Fruit fly (Drosophila melanogaster): Measurements from ENCODE around the gene Grp170.

Gene Grp170

DNA sequence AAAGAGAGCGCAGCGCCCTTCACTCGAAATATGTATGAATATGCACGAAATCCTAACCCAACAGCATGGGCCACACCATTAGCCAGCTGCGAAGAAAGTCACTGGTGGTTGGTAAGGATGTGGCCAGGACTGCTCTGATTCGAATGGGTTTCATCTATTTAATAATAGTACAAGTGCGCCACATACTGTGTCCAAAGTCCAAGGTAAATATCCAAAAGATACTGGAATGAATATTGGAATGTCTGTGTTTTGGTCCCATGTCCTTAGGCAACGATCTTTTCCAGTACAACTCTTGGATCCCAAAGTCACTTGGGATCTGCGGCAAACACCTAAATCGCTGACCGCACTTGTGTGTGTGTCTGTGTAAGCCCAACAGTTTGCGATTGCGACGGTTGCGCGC, 31.4 kb upstream of the Grp170 start (continued):
- TF ChIP-seq CG3065 (GFP tag; optimal IDR thresholded peaks at IDR 0.05) (no peak), ci (GFP tag; IDR thresholded peaks at IDR 0.05) (peak; percentile 63), scrt (GFP tag; optimal IDR thresholded peaks at IDR 0.05) (peak; percentile 2), gt (GFP tag; IDR thresholded peaks at IDR 0.05) (no peak), Dip3 (GFP tag; optimal IDR thresholded peaks at IDR 0.05) (peak; percentile 40), D19B (GFP tag; optimal IDR thresholded peaks at IDR 0.05) (peak; percentile 22), Mrtf (GFP tag; IDR thresholded peaks at IDR 0.05) (0 out of 3 replicates have a peak, but pooled peaks have one; percentile 11), aop (GFP tag; IDR thresholded peaks at IDR 0.05) (no peak), CG14710 (tag; optimal IDR thresholded peaks at IDR 0.05) (no peak), CG6791 (GFP tag; IDR thresholded peaks at IDR 0.05; ENCODE audit: partially characterized antibody) (no peak), CG4424 (GFP tag; optimal IDR thresholded peaks at IDR 0.05) (peak; percentile 67), CrebB (tag; optimal IDR thresholded peaks at IDR 0.05) (no peak), Opbp (GFP tag; IDR thresholded peaks at IDR 0.05; ENCODE audit: partially characterized antibody) (no peak), Usf (GFP tag; optimal IDR thresholded peaks at IDR 0.05) (no peak), gro (GFP tag; optimal IDR thresholded peaks at IDR 0.05) (no peak), CG18619 (GFP tag; optimal IDR thresholded peaks at IDR 0.05) (peak; percentile 50), HLH3B (GFP tag; IDR thresholded peaks at IDR 0.05) (peak; percentile 59), pnt (GFP tag; optimal IDR thresholded peaks at IDR 0.05) (peak; percentile 31), CG9727 (GFP tag; optimal IDR thresholded peaks at IDR 0.05) (peak; percentile 63), CG18262 (tag; optimal IDR thresholded peaks at IDR 0.05) (peak; percentile 59), H15 (GFP tag; IDR thresholded peaks at IDR 0.05) (0 out of 3 replicates have a peak, but pooled peaks have one; percentile 43), CG30020 (tag; optimal IDR thresholded peaks at IDR 0.05) (no peak), CG4730 (GFP tag; IDR thresholded peaks at IDR 0.05) (peak; percentile 56), unpg (GFP tag; optimal IDR thresholded peaks at IDR 0.05) (peak; percentile 59), CHES-1-like (GFP tag; optimal IDR thresholded peaks at IDR 0.05) (peak; percentile 43), fu2 (GFP tag; optimal IDR thresholded peaks at IDR 0.05) (peak; percentile 22), CG33213 (GFP tag; optimal IDR thresholded peaks at IDR 0.05) (peak; percentile 7), CG12071 (GFP tag; optimal IDR thresholded peaks at IDR 0.05) (peak; percentile 56), CG7839 (tag; optimal IDR thresholded peaks at IDR 0.05) (peak; percentile 72), BtbVII (GFP tag; optimal IDR thresholded peaks at IDR 0.05) (peak; percentile 47), tll (GFP tag; optimal IDR thresholded peaks at IDR 0.05) (no peak), CG9215 (GFP tag; IDR thresholded peaks at IDR 0.05) (peak; percentile 33; the same call in 1 of the 2 replicates), CG1024 (GFP tag; IDR thresholded peaks at IDR 0.05) (no peak), CG13424 (tag; optimal IDR thresholded peaks at IDR 0.05) (peak; percentile 52), sob (GFP tag; IDR thresholded peaks at IDR 0.05) (0 out of 2 replicates have a peak, but pooled peaks have one; percentile 25), Hr3 (GFP tag; optimal IDR thresholded peaks at IDR 0.05) (peak; percentile 36), CG15073 (GFP tag; optimal IDR thresholded peaks at IDR 0.05) (no peak), CG16863 (GFP tag; optimal IDR thresholded peaks at IDR 0.05) (peak; percentile 34), Gsc (GFP tag; IDR thresholded peaks at IDR 0.05) (0 out of 2 replicates have a peak, but pooled peaks have one; percentile 10), CG1529 (GFP tag; optimal IDR thresholded peaks at IDR 0.05) (peak; percentile 23), zfh1 (GFP tag; IDR thresholded peaks at IDR 0.05) (peak; percentile 61; the same call in 2 of the 3 replicates), caup (GFP tag; optimal IDR thresholded peaks at IDR 0.05; ENCODE audit: severe bottlenecking) (peak; percentile 28), CG7786 (GFP tag; optimal IDR thresholded peaks at IDR 0.05) (peak; percentile 37), Taf1 (GFP tag; IDR thresholded peaks at IDR 0.05) (0 out of 2 replicates have a peak, but pooled peaks have one; percentile 34), fd64A (GFP tag; optimal IDR thresholded peaks at IDR 0.05) (no peak), onecut (GFP tag; IDR thresholded peaks at IDR 0.05) (peak; percentile 13; the same call in 1 of the 2 replicates), CG16813 (GFP tag; IDR thresholded peaks at IDR 0.05; ENCODE audit: partially characterized antibody) (no peak), insv (GFP tag; optimal IDR thresholded peaks at IDR 0.05) (no peak), ssp (GFP tag; IDR thresholded peaks at IDR 0.05) (peak; percentile 18; the same call in 1 of the 2 replicates), fd3F (GFP tag; optimal IDR thresholded peaks at IDR 0.05) (peak; percentile 40), ranshi (GFP tag; IDR thresholded peaks at IDR 0.05) (peak; percentile 51; the same call in 1 of the 2 replicates)

Measured in whole organism, embryonic.